Worm (Caenorhabditis elegans): ENCODE results near the gene rars-1.

The rars-1 gene

ce11 chrIII:4905405-4905804 is 11.6 kb downstream of the rars-1 start, which contains the start of gene F26F4.8:
F26F4.8 (minus strand) TSS chrIII:4905473.
- TF ChIP-seq ztf-4 (tag; optimal IDR thresholded peaks at IDR 0.05) = no peak
- TF ChIP-seq ceh-82 (tag; optimal IDR thresholded peaks at IDR 0.05) = no peak
- TF ChIP-seq fkh-10 (GFP tag; optimal IDR thresholded peaks at IDR 0.05) = no peak
- TF ChIP-seq nhr-11 (tag; optimal IDR thresholded peaks at IDR 0.05) = no peak
- no peak for TF ChIP-seq nhr-67 (tag; optimal IDR thresholded peaks at IDR 0.05)
- TF ChIP-seq egl-27 (tag; optimal IDR thresholded peaks at IDR 0.05) = no peak
- no peak for TF ChIP-seq elt-3 (tag; optimal IDR thresholded peaks at IDR 0.05)
- peak; percentile 14 for TF ChIP-seq pha-4 (tag; optimal IDR thresholded peaks at IDR 0.05)
- TF ChIP-seq pqm-1 (tag; optimal IDR thresholded peaks at IDR 0.05) = no peak
- no peak for TF ChIP-seq zag-1 (tag; optimal IDR thresholded peaks at IDR 0.05)
- TF ChIP-seq jun-1 (tag; optimal IDR thresholded peaks at IDR 0.05) = no peak
- no peak for TF ChIP-seq nhr-12 (tag; optimal IDR thresholded peaks at IDR 0.05)
- TF ChIP-seq elt-1 (tag; optimal IDR thresholded peaks at IDR 0.05) = no peak
- TF ChIP-seq lin-15B (tag; optimal IDR thresholded peaks at IDR 0.05) = peak; percentile 42
- TF ChIP-seq mml-1 (tag; optimal IDR thresholded peaks at IDR 0.05) = no peak
- TF ChIP-seq nhr-76 (tag; optimal IDR thresholded peaks at IDR 0.05) = no peak
- TF ChIP-seq daf-12 (tag; optimal IDR thresholded peaks at IDR 0.05) = no peak
- TF ChIP-seq ceh-28 (tag; optimal IDR thresholded peaks at IDR 0.05) = no peak
- TF ChIP-seq ztf-11 (tag; optimal IDR thresholded peaks at IDR 0.05) = no peak
- TF ChIP-seq ama-1 (optimal IDR thresholded peaks at IDR 0.05) = no peak
- TF ChIP-seq nhr-28 (tag; optimal IDR thresholded peaks at IDR 0.05) = no peak
- TF ChIP-seq nfya-1 (tag; optimal IDR thresholded peaks at IDR 0.05; ENCODE audit: insufficient read depth) = peak; percentile 52

- no peak for TF ChIP-seq ztf-4 (tag; optimal IDR thresholded peaks at IDR 0.05)
- TF ChIP-seq elt-1 (tag; optimal IDR thresholded peaks at IDR 0.05) = no peak
These were observed 13.2 kb downstream of the rars-1 start, which contains the start of gene kbp-2 for ce11 chrIII:4903784-4904183. kbp-2 (minus strand) TSS chrIII:4903884.

ce11 chrIII:4900260-4900659 is 16.7 kb downstream of the rars-1 start, which contains the start of gene tag-340:
tag-340 (plus strand) TSS chrIII:4900508.
- TF ChIP-seq nhr-23 (tag; optimal IDR thresholded peaks at IDR 0.05) (no peak), nhr-28 (tag; optimal IDR thresholded peaks at IDR 0.05) (no peak), nhr-43 (tag; optimal IDR thresholded peaks at IDR 0.05; ENCODE audit: poor library complexity, severe bottlenecking) (no peak), unc-62 (GFP tag; optimal IDR thresholded peaks at IDR 0.05) (no peak), ama-1 (optimal IDR thresholded peaks at IDR 0.05) (no peak), eor-1 (tag; optimal IDR thresholded peaks at IDR 0.05) (no peak), ceh-9 (tag; optimal IDR thresholded peaks at IDR 0.05) (no peak), elt-1 (tag; optimal IDR thresholded peaks at IDR 0.05) (no peak), fkh-10 (GFP tag; optimal IDR thresholded peaks at IDR 0.05) (no peak), nhr-25 (tag; optimal IDR thresholded peaks at IDR 0.05) (no peak), nhr-12 (tag; optimal IDR thresholded peaks at IDR 0.05) (no peak), nhr-67 (tag; optimal IDR thresholded peaks at IDR 0.05) (no peak), sea-2 (GFP tag; optimal IDR thresholded peaks at IDR 0.05) (no peak), ceh-82 (tag; optimal IDR thresholded peaks at IDR 0.05) (no peak), pha-4 (tag; optimal IDR thresholded peaks at IDR 0.05) (no peak), ztf-4 (tag; optimal IDR thresholded peaks at IDR 0.05) (no peak), snpc-4 (tag; optimal IDR thresholded peaks at IDR 0.05) (no peak), tbx-2 (tag; optimal IDR thresholded peaks at IDR 0.05) (no peak), lin-15B (tag; optimal IDR thresholded peaks at IDR 0.05) (no peak), elt-3 (tag; optimal IDR thresholded peaks at IDR 0.05) (no peak)

ce11 chrIII:4899728-4900127 is 17.2 kb downstream of the rars-1 start:
- peak; percentile 4 for TF ChIP-seq ztf-11 (tag; optimal IDR thresholded peaks at IDR 0.05)
- TF ChIP-seq snpc-4 (tag; optimal IDR thresholded peaks at IDR 0.05) = peak; percentile 92
- TF ChIP-seq hmg-11 (tag; optimal IDR thresholded peaks at IDR 0.05) = peak; percentile 97
- TF ChIP-seq nhr-25 (tag; optimal IDR thresholded peaks at IDR 0.05) = peak; percentile 100
- TF ChIP-seq egl-27 (tag; optimal IDR thresholded peaks at IDR 0.05) = peak; percentile 95
- TF ChIP-seq nhr-12 (tag; optimal IDR thresholded peaks at IDR 0.05) = no peak
- TF ChIP-seq daf-12 (tag; optimal IDR thresholded peaks at IDR 0.05) = peak; percentile 90
- TF ChIP-seq nhr-76 (tag; optimal IDR thresholded peaks at IDR 0.05) = peak; percentile 75
- peak; percentile 98 for TF ChIP-seq nhr-43 (tag; optimal IDR thresholded peaks at IDR 0.05; ENCODE audit: poor library complexity, severe bottlenecking)
- peak; percentile 99 for TF ChIP-seq nfya-1 (tag; optimal IDR thresholded peaks at IDR 0.05; ENCODE audit: insufficient read depth)
- TF ChIP-seq ceh-28 (tag; optimal IDR thresholded peaks at IDR 0.05) = peak; percentile 95
- TF ChIP-seq ceh-9 (tag; optimal IDR thresholded peaks at IDR 0.05) = no peak
- TF ChIP-seq nhr-237 (tag; optimal IDR thresholded peaks at IDR 0.05) = no peak
- peak in 1 of 2 experiments; percentile 2 for TF ChIP-seq eor-1 (tag; optimal IDR thresholded peaks at IDR 0.05)
- TF ChIP-seq nhr-67 (tag; optimal IDR thresholded peaks at IDR 0.05) = no peak
- TF ChIP-seq fkh-10 (GFP tag; optimal IDR thresholded peaks at IDR 0.05) = peak; percentile 99
- peak; percentile 96 for TF ChIP-seq pqm-1 (tag; optimal IDR thresholded peaks at IDR 0.05)
- TF ChIP-seq nhr-28 (tag; optimal IDR thresholded peaks at IDR 0.05) = no peak
- peak; percentile 85 for TF ChIP-seq elt-1 (tag; optimal IDR thresholded peaks at IDR 0.05)
- peak; percentile 98 for TF ChIP-seq jun-1 (tag; optimal IDR thresholded peaks at IDR 0.05)
- TF ChIP-seq pha-4 (tag; optimal IDR thresholded peaks at IDR 0.05) = peak; percentile 99
- peak; percentile 97 for TF ChIP-seq tbx-2 (tag; optimal IDR thresholded peaks at IDR 0.05)
- peak; percentile 96 for TF ChIP-seq lin-15B (tag; optimal IDR thresholded peaks at IDR 0.05)
- peak; percentile 93 for TF ChIP-seq ceh-82 (tag; optimal IDR thresholded peaks at IDR 0.05)
- TF ChIP-seq elt-3 (tag; optimal IDR thresholded peaks at IDR 0.05) = peak in 2 of 3 experiments; percentile 25 to 95
- peak; percentile 94 for TF ChIP-seq egl-5 (tag; optimal IDR thresholded peaks at IDR 0.05)
- TF ChIP-seq mdl-1 (tag; optimal IDR thresholded peaks at IDR 0.05) = peak; percentile 97
- TF ChIP-seq lsy-12 (tag; optimal IDR thresholded peaks at IDR 0.05) = peak; percentile 98
- peak; percentile 92 for TF ChIP-seq R02D3.7 (tag; optimal IDR thresholded peaks at IDR 0.05)
- TF ChIP-seq fos-1 (tag; optimal IDR thresholded peaks at IDR 0.05) = peak; percentile 97
- peak; percentile 57 for TF ChIP-seq mml-1 (tag; optimal IDR thresholded peaks at IDR 0.05)
- peak; percentile 82 for TF ChIP-seq ama-1 (optimal IDR thresholded peaks at IDR 0.05)
- TF ChIP-seq zag-1 (tag; optimal IDR thresholded peaks at IDR 0.05) = peak; percentile 84
- no peak for TF ChIP-seq fkh-2 (tag; optimal IDR thresholded peaks at IDR 0.05)
- TF ChIP-seq nhr-77 (tag; optimal IDR thresholded peaks at IDR 0.05) = peak; percentile 93
- TF ChIP-seq aly-2 (tag; optimal IDR thresholded peaks at IDR 0.05) = no peak

Data from whole organism, L3 larva.